Worm (Caenorhabditis elegans) whole organism, midembryonic: ENCODE data around the gene svh-5.

Experiments
- T22C8.4 ChIP-seq: fragments of 200-800 bp; sonication (Bioruptor generic); IDR thresholded peaks from 2 replicates; pipeline ENCODE4 v1.3.6; 2022; ENCODE audit warnings: missing genetic modification characterization, missing compliant biosample characterization
- cog-1 ChIP-seq: sonication (generic microtip); optimal IDR thresholded peaks from 2 replicates; lab custom pipeline; 2016; ENCODE audit warnings: missing genetic modification characterization, missing compliant biosample characterization
- flt-1 ChIP-seq: fragments of 200-800 bp; sonication (Bioruptor generic); IDR thresholded peaks from 2 replicates; pipeline ENCODE4 v1.3.6; 2022; ENCODE audit warnings: missing genetic modification characterization, missing compliant biosample characterization
- klf-2 ChIP-seq: fragments of 200-800 bp; sonication (Bioruptor generic); conservative IDR thresholded peaks from 2 replicates; pipeline ENCODE4 v1.3.6; 2022; ENCODE audit warnings: missing genetic modification reagents, missing genetic modification characterization, missing compliant biosample characterization
- med-1 ChIP-seq: sonication (generic microtip); optimal IDR thresholded peaks from 2 replicates; lab custom pipeline; 2017; ENCODE audit warnings: missing genetic modification characterization, mild to moderate bottlenecking, missing compliant biosample characterization, antibody characterized with exemption, missing genetic modification reagents; ENCODE audit not compliant: insufficient read depth
- ref-1 ChIP-seq: fragments of 200-800 bp; sonication (Bioruptor generic); conservative IDR thresholded peaks from 2 replicates; pipeline ENCODE4 v1.3.6; 2022; ENCODE audit warnings: missing genetic modification reagents, missing genetic modification characterization, missing compliant biosample characterization
- tab-1 ChIP-seq: fragments of 200-800 bp; sonication (Bioruptor generic); IDR thresholded peaks from 2 replicates; pipeline ENCODE4 v1.3.6; 2022; ENCODE audit warnings: missing genetic modification characterization, missing compliant biosample characterization
- ztf-23 ChIP-seq: fragments of 200-800 bp; sonication (Bioruptor generic); IDR thresholded peaks from 2 replicates; pipeline ENCODE4 v1.3.6; 2022; ENCODE audit warnings: missing genetic modification reagents, missing genetic modification characterization, missing compliant biosample characterization
- ztf-29 ChIP-seq: fragments of 200-800 bp; sonication (Bioruptor generic); IDR thresholded peaks from 2 replicates; pipeline ENCODE4 v1.3.6; 2022; ENCODE audit warnings: missing genetic modification reagents, missing genetic modification characterization, missing compliant biosample characterization

Gene svh-5

DNA sequence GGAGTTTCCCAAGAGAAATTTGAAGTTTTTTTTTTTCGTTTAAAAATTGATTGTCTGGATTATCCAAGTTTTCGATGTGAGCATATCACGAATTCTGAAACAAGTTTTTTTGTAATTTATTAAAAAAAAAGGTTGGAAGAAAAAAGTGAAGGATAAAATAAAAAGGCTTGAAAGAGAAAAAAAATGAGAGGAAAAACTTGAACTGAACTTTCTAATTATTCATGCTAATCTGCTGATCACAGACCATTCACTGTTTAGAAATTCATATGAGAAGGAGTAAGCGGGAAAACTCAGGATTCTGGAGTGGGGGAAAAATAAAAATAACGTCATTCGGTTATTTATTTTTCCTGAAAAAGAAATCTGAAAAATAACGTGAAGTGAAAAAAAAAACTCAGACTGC lies at the start of gene svh-5:
svh-5 (minus strand) TSS at position 101 of the 400 bp plus-strand sequence.
- TF ChIP-seq tab-1 (GFP tag; lab: Robert Waterston, UW) (no peak), ztf-23 (GFP tag; lab: Robert Waterston, UW) (no peak), T22C8.4 (GFP tag; lab: Robert Waterston, UW) (no peak), ref-1 (GFP tag; lab: Robert Waterston, UW) (no peak), flt-1 (no peak), med-1 (GFP tag; lab: Kevin White, UChicago) (no peak), cog-1 (tag; lab: Kevin White, UChicago) (no peak), ztf-29 (GFP tag; lab: Robert Waterston, UW) (no peak), klf-2 (GFP tag; lab: Robert Waterston, UW) (no peak)

DNA sequence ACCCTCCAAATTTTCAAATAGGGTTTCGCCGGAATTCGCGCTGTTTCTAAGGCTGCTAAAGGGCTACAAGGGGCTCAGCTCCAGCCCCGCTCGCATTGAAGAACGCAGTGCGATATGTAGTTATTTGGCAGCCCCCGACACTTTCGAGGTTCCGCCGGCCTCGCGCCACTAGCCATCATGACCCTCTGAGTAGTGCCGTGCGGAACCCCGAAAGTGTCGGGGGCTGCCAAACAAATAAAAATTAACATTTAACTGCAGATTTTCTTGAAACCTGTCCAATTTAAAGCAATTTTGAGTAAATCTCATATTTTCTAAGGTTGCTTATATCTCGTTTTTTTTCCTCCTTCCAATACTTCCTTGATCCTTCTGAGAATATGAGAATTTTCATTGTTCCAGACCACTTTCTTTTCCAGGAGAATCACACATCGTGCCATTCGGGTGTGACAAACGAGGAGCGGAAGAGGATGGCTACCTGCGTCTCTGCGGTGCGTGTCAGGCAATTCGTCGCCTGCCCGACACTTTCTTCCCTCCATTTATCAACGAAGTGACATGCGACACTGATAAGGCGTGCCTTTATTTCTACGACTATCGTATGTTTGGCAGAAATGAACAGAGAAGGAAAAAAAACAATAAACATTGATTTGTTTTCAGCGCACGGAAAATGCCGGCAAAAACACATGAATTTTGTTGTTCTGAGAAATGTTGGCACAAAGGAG lies 46.2 kb upstream of the svh-5 start:
- TF ChIP-seq T22C8.4 (GFP tag; lab: Robert Waterston, UW) (no peak), flt-1 (no peak), med-1 (GFP tag; lab: Kevin White, UChicago) (no peak), cog-1 (tag; lab: Kevin White, UChicago) (no peak), klf-2 (GFP tag; lab: Robert Waterston, UW) (no peak), ztf-23 (GFP tag; lab: Robert Waterston, UW) (no peak), tab-1 (GFP tag; lab: Robert Waterston, UW) (no peak), ztf-29 (GFP tag; lab: Robert Waterston, UW) (no peak), ref-1 (GFP tag; lab: Robert Waterston, UW) (no peak)

DNA sequence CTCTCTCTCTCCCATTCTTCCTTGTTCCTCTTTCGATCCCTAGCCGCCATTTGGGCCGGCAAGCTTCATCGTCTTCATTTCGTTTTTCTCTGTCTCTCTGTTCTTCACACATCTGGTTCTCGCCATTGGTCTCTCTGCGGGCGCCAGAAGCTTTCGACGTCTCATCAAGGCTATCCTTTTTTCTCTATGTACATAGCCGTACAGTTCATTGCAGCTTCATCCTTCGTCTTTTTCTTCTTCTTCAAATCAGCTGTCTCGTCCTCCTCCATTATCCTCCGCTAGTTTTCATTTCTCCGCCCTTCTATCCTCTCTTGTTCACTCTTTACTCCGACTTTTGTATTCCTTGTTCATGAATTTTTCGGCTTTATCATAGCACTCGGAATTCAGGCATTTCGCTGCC lies 43.0 kb upstream of the svh-5 start, which contains the start of gene F39D8.3:
F39D8.3 (plus strand) TSS at position 301 of the 400 bp plus-strand sequence.
- no peak for TF ChIP-seq T22C8.4 (GFP tag; lab: Robert Waterston, UW)
- TF ChIP-seq klf-2 (GFP tag; lab: Robert Waterston, UW), result no peak
- TF ChIP-seq med-1 (GFP tag; lab: Kevin White, UChicago), result no peak
- no peak for TF ChIP-seq cog-1 (tag; lab: Kevin White, UChicago)
- no peak for TF ChIP-seq ztf-23 (GFP tag; lab: Robert Waterston, UW)
- TF ChIP-seq tab-1 (GFP tag; lab: Robert Waterston, UW), result no peak
- TF ChIP-seq flt-1, result no peak
- no peak for TF ChIP-seq ztf-29 (GFP tag; lab: Robert Waterston, UW)
- no peak for TF ChIP-seq ref-1 (GFP tag; lab: Robert Waterston, UW)

DNA sequence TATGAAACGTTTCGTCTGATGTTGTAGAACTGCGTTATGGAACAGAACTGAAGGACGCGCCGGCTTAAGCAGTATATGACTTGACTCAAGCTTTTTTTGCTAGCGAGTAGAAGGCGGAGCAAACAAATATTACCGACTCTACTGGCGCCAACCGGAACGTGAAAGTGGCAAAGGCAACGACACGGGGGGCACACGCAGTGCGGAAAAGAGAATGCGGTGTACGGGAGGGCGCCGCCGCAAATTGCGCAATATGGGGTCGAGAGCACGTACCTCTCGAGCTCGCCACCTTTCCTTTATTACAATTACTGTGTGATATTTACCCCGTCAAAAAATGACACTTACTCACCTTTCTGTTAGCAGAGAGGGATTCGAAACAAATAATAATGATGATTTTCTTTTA lies 37.6 kb upstream of the svh-5 start, which contains the start of gene pqn-36:
pqn-36 (minus strand) TSS at position 268 of the 400 bp plus-strand sequence.
- TF ChIP-seq ztf-23 (GFP tag; lab: Robert Waterston, UW) (no peak), med-1 (GFP tag; lab: Kevin White, UChicago) (no peak), ref-1 (GFP tag; lab: Robert Waterston, UW) (no peak)

DNA sequence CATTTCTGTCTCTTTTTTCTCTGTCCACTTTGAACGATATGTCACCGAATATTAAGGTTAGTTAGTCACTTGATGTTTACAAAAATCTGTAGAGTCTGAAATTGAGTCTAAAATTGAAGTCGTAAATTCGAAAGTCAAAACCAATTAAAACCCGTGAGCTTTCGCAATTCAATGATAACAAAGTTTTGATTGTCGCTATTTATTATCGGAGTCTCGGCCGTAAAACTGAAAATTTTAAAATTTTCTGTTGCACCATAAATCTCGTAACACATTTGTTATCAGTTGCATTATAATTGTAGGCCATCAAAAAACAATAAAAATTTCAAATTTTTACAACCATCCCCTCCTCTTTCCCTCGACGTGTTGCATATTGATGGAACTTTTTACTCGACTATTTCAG lies 31.0 kb upstream of the svh-5 start:
- no peak for TF ChIP-seq flt-1
- TF ChIP-seq ztf-23 (GFP tag; lab: Robert Waterston, UW), result no peak

DNA sequence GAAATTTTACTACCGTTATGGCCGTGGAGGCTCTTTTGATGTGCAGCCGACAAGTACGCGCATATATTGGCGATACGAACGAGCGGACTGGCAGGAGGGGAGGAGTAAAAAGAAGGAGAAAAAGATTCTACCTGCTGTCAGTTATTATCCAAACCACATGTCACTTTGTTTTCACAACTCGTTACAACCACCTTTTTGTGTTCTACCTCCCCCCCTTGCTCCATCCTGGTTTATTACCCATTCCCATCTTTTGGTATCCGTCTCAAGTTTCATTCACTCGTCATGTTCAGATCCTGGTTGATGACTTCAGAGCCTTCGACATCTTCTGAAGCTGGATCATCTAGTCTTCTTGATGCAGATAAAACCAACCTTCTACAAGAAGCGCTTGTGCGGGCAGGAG lies 30.0 kb upstream of the svh-5 start, which contains the start of gene psa-3:
psa-3 (plus strand) TSS at position 301 of the 400 bp plus-strand sequence.
- TF ChIP-seq med-1 (GFP tag; lab: Kevin White, UChicago), result no peak

DNA sequence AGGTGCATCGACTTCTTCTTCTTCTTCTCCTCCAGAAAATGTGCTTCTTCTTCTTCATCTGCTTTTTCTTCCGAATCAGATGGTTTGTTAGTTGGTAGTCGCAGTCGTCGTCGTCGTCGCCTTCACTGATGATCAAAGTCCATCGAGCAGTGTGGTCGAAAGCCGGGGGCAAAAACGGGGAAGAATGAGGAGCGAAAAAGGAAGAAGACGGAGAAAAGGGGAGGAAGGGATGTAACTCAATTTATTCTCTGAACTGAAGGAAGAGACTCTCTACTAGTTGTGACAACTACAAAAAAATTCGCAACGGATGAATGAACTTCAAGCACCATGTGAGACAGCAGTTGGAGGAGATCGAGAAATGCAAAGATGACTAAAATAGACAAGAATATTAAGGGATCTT lies 18.1 kb upstream of the svh-5 start:
- no peak for TF ChIP-seq ztf-23 (GFP tag; lab: Robert Waterston, UW)
- no peak for TF ChIP-seq T22C8.4 (GFP tag; lab: Robert Waterston, UW)
- no peak for TF ChIP-seq med-1 (GFP tag; lab: Kevin White, UChicago)
- no peak for TF ChIP-seq flt-1
- no peak for TF ChIP-seq ref-1 (GFP tag; lab: Robert Waterston, UW)
- TF ChIP-seq klf-2 (GFP tag; lab: Robert Waterston, UW), result no peak
- no peak for TF ChIP-seq tab-1 (GFP tag; lab: Robert Waterston, UW)
- TF ChIP-seq ztf-29 (GFP tag; lab: Robert Waterston, UW), result no peak
- TF ChIP-seq cog-1 (tag; lab: Kevin White, UChicago), result no peak

DNA sequence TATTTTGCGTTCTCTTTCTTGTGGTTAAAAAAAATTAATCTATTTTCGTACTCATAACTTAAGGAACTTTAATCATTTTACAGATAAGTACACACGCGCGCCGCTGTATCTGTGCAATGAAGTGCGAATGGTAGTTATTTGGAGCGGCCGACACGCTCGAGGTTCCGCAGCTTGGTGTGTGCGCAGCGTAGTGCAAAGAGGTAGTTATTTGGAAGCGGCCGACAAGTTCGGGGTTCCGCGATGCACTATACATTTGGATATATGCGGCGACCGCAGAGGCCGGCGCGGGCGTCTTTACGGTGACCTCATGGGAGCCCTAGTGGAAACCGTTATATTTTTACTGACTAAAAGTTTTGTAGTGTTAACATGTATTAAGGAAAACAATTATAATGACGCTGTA lies 15.0 kb upstream of the svh-5 start:
- no peak for TF ChIP-seq ztf-29 (GFP tag; lab: Robert Waterston, UW)
- no peak for TF ChIP-seq cog-1 (tag; lab: Kevin White, UChicago)
- no peak for TF ChIP-seq ref-1 (GFP tag; lab: Robert Waterston, UW)
- no peak for TF ChIP-seq med-1 (GFP tag; lab: Kevin White, UChicago)
- no peak for TF ChIP-seq T22C8.4 (GFP tag; lab: Robert Waterston, UW)
- TF ChIP-seq tab-1 (GFP tag; lab: Robert Waterston, UW), result no peak
- TF ChIP-seq ztf-23 (GFP tag; lab: Robert Waterston, UW), result no peak
- no peak for TF ChIP-seq flt-1
- TF ChIP-seq klf-2 (GFP tag; lab: Robert Waterston, UW), result no peak

DNA sequence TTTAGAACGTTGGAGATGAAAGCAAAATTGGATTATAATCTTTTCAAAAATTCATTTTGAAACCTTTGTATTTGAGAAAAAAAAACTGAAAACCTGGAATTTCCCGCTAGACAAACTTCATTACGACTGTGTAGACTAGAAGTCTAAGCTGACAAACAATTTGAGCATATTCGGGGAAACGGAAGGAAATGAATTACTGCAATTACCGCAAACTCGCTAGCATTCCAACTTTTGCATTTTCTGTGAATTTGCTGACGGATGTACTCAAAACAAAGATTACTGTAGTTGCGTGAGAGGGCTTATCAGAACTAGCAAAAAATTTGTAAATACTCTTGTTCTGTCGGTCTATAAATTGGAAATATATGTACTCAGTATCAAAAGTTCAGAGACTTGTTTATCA lies 12.2 kb upstream of the svh-5 start:
- no peak for TF ChIP-seq ref-1 (GFP tag; lab: Robert Waterston, UW)
- no peak for TF ChIP-seq T22C8.4 (GFP tag; lab: Robert Waterston, UW)
- no peak for TF ChIP-seq klf-2 (GFP tag; lab: Robert Waterston, UW)
- no peak for TF ChIP-seq ztf-23 (GFP tag; lab: Robert Waterston, UW)
- TF ChIP-seq med-1 (GFP tag; lab: Kevin White, UChicago), result no peak
- TF ChIP-seq ztf-29 (GFP tag; lab: Robert Waterston, UW), result no peak
- TF ChIP-seq tab-1 (GFP tag; lab: Robert Waterston, UW), result no peak
- TF ChIP-seq cog-1 (tag; lab: Kevin White, UChicago), result no peak
- no peak for TF ChIP-seq flt-1
